Worm (Caenorhabditis elegans) whole organism, L1 larva: Measurements from ENCODE around the gene M163.8.
A peak's percentile ranks its signal among the peaks of the same experiment; 100 is the strongest.

ENCODE experiments used
- C04F5.9 ChIP-seq: sonication (generic microtip); optimal IDR thresholded peaks from 2 replicates; lab custom pipeline; 2016; ENCODE audit warnings: missing genetic modification characterization, missing compliant biosample characterization
- C16A3.4 ChIP-seq: fragments of 150-350 bp; optimal IDR thresholded peaks from 2 replicates; lab custom pipeline; 2014; ENCODE audit warnings: missing biosample characterization, missing genetic modification characterization
- C34B4.2 ChIP-seq: sonication (generic microtip); optimal IDR thresholded peaks from 2 replicates; lab custom pipeline; 2017; ENCODE audit warnings: mild to moderate bottlenecking, missing genetic modification characterization, missing compliant biosample characterization
- F16B12.6 ChIP-seq: fragments of 150-350 bp; optimal IDR thresholded peaks from 2 replicates; lab custom pipeline; 2014; ENCODE audit warnings: missing biosample characterization, missing genetic modification characterization
- aha-1 ChIP-seq: fragments of 150-350 bp; optimal IDR thresholded peaks from 2 replicates; lab custom pipeline; 2014; ENCODE audit warnings: missing biosample characterization, missing genetic modification characterization
- alr-1 ChIP-seq: fragments of 200-800 bp; sonication (Bioruptor generic); optimal IDR thresholded peaks from 2 replicates; lab custom pipeline; 2018; ENCODE audit warnings: borderline replicate concordance, mild to moderate bottlenecking, missing genetic modification characterization, missing compliant biosample characterization
- ama-1 ChIP-seq: fragments of 150-350 bp; optimal IDR thresholded peaks from 2 replicates; lab custom pipeline; 2014
- ceh-88 ChIP-seq: fragments of 200-800 bp; sonication (Bioruptor generic); IDR thresholded peaks from 2 replicates; pipeline ENCODE4 v1.3.6; 2022; ENCODE audit warnings: missing genetic modification characterization, missing compliant biosample characterization
- ceh-90 ChIP-seq: sonication (generic microtip); optimal IDR thresholded peaks from 2 replicates; lab custom pipeline; 2016; ENCODE audit warnings: missing genetic modification characterization, missing compliant biosample characterization
- ces-1 ChIP-seq: fragments of 150-350 bp; optimal IDR thresholded peaks from 2 replicates; lab custom pipeline; 2014; ENCODE audit warnings: missing biosample characterization, missing genetic modification reagents, missing genetic modification characterization
- dpl-1 ChIP-seq, 3 experiments: fragments of 150-350 bp in 2 of 3; sonication (generic microtip) in 1 of 3; optimal IDR thresholded peaks; 2 replicates each; lab custom pipeline; 2014 to 2017; ENCODE audit warnings: missing biosample characterization in 3 of 3, missing genetic modification characterization in 3 of 3, missing genetic modification reagents in 3 of 3
- efl-3 ChIP-seq: fragments of 200-800 bp; sonication (Bioruptor generic); optimal IDR thresholded peaks from 2 replicates; lab custom pipeline; 2018; ENCODE audit warnings: mild to moderate bottlenecking, missing genetic modification characterization, missing compliant biosample characterization
- egl-13 ChIP-seq: sonication (generic microtip); optimal IDR thresholded peaks from 2 replicates; lab custom pipeline; 2016; ENCODE audit warnings: missing genotype, missing genetic modification reagents, missing genetic modification characterization, missing compliant biosample characterization
- egl-27 ChIP-seq, 2 experiments: fragments of 150-350 bp in 1 of 2; sonication (generic microtip); optimal IDR thresholded peaks; 3 replicates each; lab custom pipeline; 2017 to 2018; ENCODE audit warnings: missing biosample characterization in 2 of 2, missing genetic modification characterization in 2 of 2, missing genetic modification reagents in 2 of 2
- elt-2 ChIP-seq: sonication (generic microtip); optimal IDR thresholded peaks from 2 replicates; lab custom pipeline; 2016; ENCODE audit warnings: missing genetic modification characterization, mild to moderate bottlenecking, inconsistent platforms, missing compliant biosample characterization, missing genetic modification reagents
- fkh-8 ChIP-seq: sonication (generic microtip); optimal IDR thresholded peaks from 2 replicates; lab custom pipeline; 2016; ENCODE audit warnings: mild to moderate bottlenecking, missing genetic modification characterization, missing compliant biosample characterization
- fos-1 ChIP-seq: fragments of 150-350 bp; optimal IDR thresholded peaks from 2 replicates; lab custom pipeline; 2014; ENCODE audit warnings: missing biosample characterization, missing genetic modification characterization
- hlh-17 ChIP-seq: fragments of 200-800 bp; sonication (Bioruptor generic); optimal IDR thresholded peaks from 2 replicates; lab custom pipeline; 2018; ENCODE audit warnings: missing genetic modification characterization, mild to moderate bottlenecking, missing compliant biosample characterization, moderate library complexity, borderline replicate concordance
- hlh-4 ChIP-seq: sonication (generic microtip); optimal IDR thresholded peaks from 2 replicates; lab custom pipeline; 2016; ENCODE audit warnings: mild to moderate bottlenecking, missing genetic modification characterization, missing compliant biosample characterization
- irx-1 ChIP-seq: sonication (generic microtip); optimal IDR thresholded peaks from 2 replicates; lab custom pipeline; 2016; ENCODE audit warnings: missing genetic modification characterization, missing compliant biosample characterization
- isw-1 ChIP-seq: fragments of 200-800 bp; sonication (Bioruptor generic); IDR thresholded peaks from 2 replicates; pipeline ENCODE4 v1.3.6; 2022; ENCODE audit warnings: missing genetic modification characterization, missing compliant biosample characterization
- jun-1 ChIP-seq: fragments of 150-350 bp; optimal IDR thresholded peaks from 2 replicates; lab custom pipeline; 2014; ENCODE audit warnings: missing biosample characterization, missing genetic modification reagents, missing genetic modification characterization
- lin-13 ChIP-seq: fragments of 150-350 bp; optimal IDR thresholded peaks from 2 replicates; lab custom pipeline; 2014; ENCODE audit warnings: missing biosample characterization, missing genetic modification reagents, missing genetic modification characterization
- lin-14 ChIP-seq: fragments of 200-800 bp; sonication (Bioruptor generic); optimal IDR thresholded peaks from 2 replicates; lab custom pipeline; 2018; ENCODE audit warnings: mild to moderate bottlenecking, missing genetic modification characterization, moderate library complexity, missing compliant biosample characterization
- lin-15B ChIP-seq: fragments of 150-350 bp; sonication (generic microtip); optimal IDR thresholded peaks from 3 replicates; lab custom pipeline; 2014; ENCODE audit warnings: missing biosample characterization, missing genetic modification characterization
- lin-35 ChIP-seq, 2 experiments: fragments of 150-350 bp; optimal IDR thresholded peaks; 2 replicates each; lab custom pipeline; 2014; ENCODE audit warnings: missing biosample characterization in 2 of 2, missing genetic modification characterization in 2 of 2, missing genetic modification reagents in 2 of 2
- lir-3 ChIP-seq: sonication (generic microtip); optimal IDR thresholded peaks from 2 replicates; lab custom pipeline; 2016; ENCODE audit warnings: mild to moderate bottlenecking, missing genetic modification characterization, moderate library complexity, missing compliant biosample characterization; ENCODE audit not compliant: poor library complexity
- lsy-2 ChIP-seq, 2 experiments: fragments of 150-350 bp; optimal IDR thresholded peaks; 2 replicates each; lab custom pipeline; 2014; ENCODE audit warnings: missing biosample characterization in 2 of 2, missing genetic modification characterization in 2 of 2
- mab-9 ChIP-seq: fragments of 200-800 bp; sonication (Bioruptor generic); IDR thresholded peaks from 2 replicates; pipeline ENCODE4 v1.3.6; 2022; ENCODE audit warnings: missing genetic modification reagents, missing genetic modification characterization, missing compliant biosample characterization
- mdl-1 ChIP-seq, 2 experiments: fragments of 150-350 bp; optimal IDR thresholded peaks; 2 replicates each; lab custom pipeline; 2014 to 2017; ENCODE audit warnings: missing biosample characterization in 2 of 2, missing genetic modification characterization in 2 of 2, inconsistent platforms in 1 of 2
- mef-2 ChIP-seq: fragments of 150-350 bp; optimal IDR thresholded peaks from 2 replicates; lab custom pipeline; 2014; ENCODE audit warnings: missing biosample characterization, missing genetic modification characterization
- mep-1 ChIP-seq: fragments of 150-350 bp; optimal IDR thresholded peaks from 2 replicates; lab custom pipeline; 2014; ENCODE audit warnings: missing biosample characterization, missing genetic modification characterization
- nhr-11 ChIP-seq: fragments of 150-350 bp; optimal IDR thresholded peaks from 2 replicates; lab custom pipeline; 2014; ENCODE audit warnings: missing biosample characterization, missing genetic modification characterization
- nhr-19 ChIP-seq: fragments of 200-800 bp; sonication (Bioruptor generic); conservative IDR thresholded peaks from 2 replicates; pipeline ENCODE4 v1.3.6; 2022; ENCODE audit warnings: missing genetic modification characterization, missing compliant biosample characterization
- nhr-20 ChIP-seq: sonication (generic microtip); optimal IDR thresholded peaks from 2 replicates; lab custom pipeline; 2016; ENCODE audit warnings: mild to moderate bottlenecking, missing genetic modification characterization, missing compliant biosample characterization
- nhr-47 ChIP-seq: sonication (generic microtip); optimal IDR thresholded peaks from 2 replicates; lab custom pipeline; 2016; ENCODE audit warnings: mild to moderate bottlenecking, missing genetic modification characterization, moderate library complexity, missing compliant biosample characterization
- nhr-76 ChIP-seq: sonication (generic microtip); optimal IDR thresholded peaks from 2 replicates; lab custom pipeline; 2017; ENCODE audit warnings: missing biosample characterization, missing genetic modification characterization
- nhr-85 ChIP-seq: sonication (generic microtip); peaks from one replicate; lab custom pipeline; 2016; ENCODE audit warnings: missing genetic modification characterization, inconsistent platforms, missing compliant biosample characterization
- pqm-1 ChIP-seq: sonication (generic microtip); optimal IDR thresholded peaks from 3 replicates; lab custom pipeline; 2017; ENCODE audit warnings: missing biosample characterization, missing genetic modification characterization
- snpc-4 ChIP-seq: fragments of 150-350 bp; optimal IDR thresholded peaks from 2 replicates; lab custom pipeline; 2014; ENCODE audit warnings: missing biosample characterization, missing genetic modification characterization
- snu-23 ChIP-seq: sonication (generic microtip); optimal IDR thresholded peaks from 2 replicates; lab custom pipeline; 2016; ENCODE audit warnings: missing genetic modification characterization, missing compliant biosample characterization
- sox-4 ChIP-seq: sonication (generic microtip); optimal IDR thresholded peaks from 2 replicates; lab custom pipeline; 2016; ENCODE audit warnings: missing genetic modification characterization, missing compliant biosample characterization
- sptf-1 ChIP-seq: fragments of 150-350 bp; optimal IDR thresholded peaks from 2 replicates; lab custom pipeline; 2014; ENCODE audit warnings: missing biosample characterization, missing genetic modification characterization
- sup-37 ChIP-seq: fragments of 200-800 bp; sonication (Bioruptor generic); optimal IDR thresholded peaks from 2 replicates; lab custom pipeline; 2018; ENCODE audit warnings: mild to moderate bottlenecking, missing genetic modification characterization, missing compliant biosample characterization
- swsn-7 ChIP-seq: sonication (generic microtip); optimal IDR thresholded peaks from 2 replicates; lab custom pipeline; 2016; ENCODE audit warnings: missing genetic modification characterization, missing compliant biosample characterization
- unc-130 ChIP-seq: fragments of 150-350 bp; optimal IDR thresholded peaks from 2 replicates; lab custom pipeline; 2017; ENCODE audit warnings: missing biosample characterization, missing genetic modification characterization, inconsistent platforms
- unc-30 ChIP-seq: sonication (generic microtip); optimal IDR thresholded peaks from 2 replicates; lab custom pipeline; 2017; ENCODE audit warnings: missing biosample characterization, missing genetic modification characterization
- unc-62 ChIP-seq: fragments of 150-350 bp; optimal IDR thresholded peaks from 2 replicates; lab custom pipeline; 2014; ENCODE audit warnings: missing biosample characterization, missing genetic modification reagents, missing genetic modification characterization
- unc-86 ChIP-seq: sonication (generic microtip); optimal IDR thresholded peaks from 2 replicates; lab custom pipeline; 2016; ENCODE audit warnings: missing genetic modification characterization, missing compliant biosample characterization
- vab-15 ChIP-seq: sonication (generic microtip); optimal IDR thresholded peaks from 2 replicates; lab custom pipeline; 2017; ENCODE audit warnings: missing genotype, mild to moderate bottlenecking, missing genetic modification characterization, missing compliant biosample characterization
- xbp-1 ChIP-seq: sonication (generic microtip); optimal IDR thresholded peaks from 2 replicates; lab custom pipeline; 2016; ENCODE audit warnings: missing genetic modification characterization, missing compliant biosample characterization

Gene M163.8

ce11 chrX:14507992-14508391, 23.1 kb downstream of the M163.8 start (continued):
- peak; percentile 82 for TF ChIP-seq nhr-20 (tag; lab: Kevin White, UChicago)
- peak; percentile 12 to 41 for TF ChIP-seq lin-35 (GFP tag; optimal IDR thresholded peaks at IDR 0.05; lab: Kevin White, UChicago)
- TF ChIP-seq snu-23 = peak; percentile 65
- TF ChIP-seq lin-13 (GFP tag; lab: Kevin White, UChicago) = peak; percentile 3

ce11 chrX:14508823-14509259, 23.9 kb downstream of the M163.8 start:
- TF ChIP-seq lin-35 (GFP tag; optimal IDR thresholded peaks at IDR 0.05; lab: Kevin White, UChicago) (peak in 1 of 2 experiments; percentile 36), C04F5.9 (tag; lab: Kevin White, UChicago) (no peak), snpc-4 (no peak), sox-4 (tag; lab: Kevin White, UChicago) (no peak), mdl-1 (tag; optimal IDR thresholded peaks at IDR 0.05; lab: Kevin White, UChicago) (no peak), sup-37 (no peak), unc-62 (GFP tag; lab: Kevin White, UChicago) (no peak), nhr-11 (tag; lab: Kevin White, UChicago) (no peak), C16A3.4 (tag; lab: Kevin White, UChicago) (peak; percentile 19), ceh-88 (GFP tag; lab: Robert Waterston, UW) (no peak), ama-1 (lab: Kevin White, UChicago) (no peak), jun-1 (tag; lab: Kevin White, UChicago) (no peak), unc-130 (tag; lab: Kevin White, UChicago) (peak; percentile 33), nhr-19 (GFP tag; lab: Robert Waterston, UW) (peak; percentile 61), lin-13 (GFP tag; lab: Kevin White, UChicago) (peak; percentile 15), lsy-2 (tag; optimal IDR thresholded peaks at IDR 0.05; lab: Kevin White, UChicago) (peak; percentile 48 to 54), hlh-17 (GFP tag; lab: Kevin White, UChicago) (no peak), elt-2 (tag; lab: Kevin White, UChicago) (no peak), efl-3 (GFP tag; lab: Kevin White, UChicago) (no peak), egl-13 (no peak), mef-2 (tag; lab: Kevin White, UChicago) (no peak), aha-1 (no peak), sptf-1 (tag; lab: Kevin White, UChicago) (no peak), irx-1 (tag; lab: Kevin White, UChicago) (peak; percentile 48), isw-1 (GFP tag; lab: Robert Waterston, UW) (no peak), unc-86 (tag; lab: Kevin White, UChicago) (no peak), F16B12.6 (tag; lab: Kevin White, UChicago) (no peak), hlh-4 (tag; lab: Kevin White, UChicago) (no peak), pqm-1 (tag; lab: Kevin White, UChicago) (no peak), ces-1 (no peak), nhr-76 (tag; lab: Kevin White, UChicago) (no peak), snu-23 (peak; percentile 65), nhr-47 (peak; percentile 36), lir-3 (peak; percentile 1), nhr-85 (tag; lab: Kevin White, UChicago) (peak; percentile 98), mep-1 (peak; percentile 85), fkh-8 (no peak), nhr-20 (tag; lab: Kevin White, UChicago) (peak; percentile 69), xbp-1 (tag; lab: Kevin White, UChicago) (no peak), dpl-1 (GFP tag; optimal IDR thresholded peaks at IDR 0.05; lab: Kevin White, UChicago) (peak in 1 of 3 experiments; percentile 8), C34B4.2 (no peak), lin-14 (GFP tag; lab: Kevin White, UChicago) (peak; percentile 94), alr-1 (no peak), fos-1 (no peak), unc-30 (tag; lab: Kevin White, UChicago) (no peak), mab-9 (GFP tag; lab: Robert Waterston, UW) (no peak), swsn-7 (peak; percentile 12), egl-27 (tag; optimal IDR thresholded peaks at IDR 0.05; lab: Kevin White, UChicago) (peak in 1 of 2 experiments; percentile 70), ceh-90 (tag; lab: Kevin White, UChicago) (no peak), vab-15 (tag; lab: Kevin White, UChicago) (no peak), lin-15B (no peak)
